Worm (Caenorhabditis elegans): Measurements from ENCODE around the gene ndus-8.

Gene ndus-8

DNA sequence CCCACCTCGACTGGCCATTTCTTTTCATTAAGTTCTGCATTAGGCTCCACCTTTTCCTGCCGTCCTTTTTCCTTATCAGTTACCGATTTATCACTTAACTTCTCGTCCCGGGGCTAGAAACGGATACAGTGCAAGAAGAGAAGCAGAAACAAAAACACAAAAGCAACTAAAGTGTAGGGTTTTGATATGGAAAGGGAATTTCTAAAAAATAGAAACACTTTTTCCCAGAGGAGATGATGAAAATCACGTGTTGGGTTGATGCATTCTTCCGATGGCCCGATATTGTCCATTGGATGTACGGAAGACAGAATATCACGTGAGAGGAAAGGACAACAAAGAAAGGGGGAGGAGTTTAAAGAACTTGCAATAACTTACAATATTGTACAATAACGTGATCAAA is 38.8 kb upstream of the ndus-8 start (continued):
- TF ChIP-seq ceh-91 (GFP tag; IDR thresholded peaks at IDR 0.05) (no peak), Y53G8AR.9 (GFP tag; conservative IDR thresholded peaks at IDR 0.05) (no peak), hmg-20 (GFP tag; IDR thresholded peaks at IDR 0.05) (no peak), cebp-2 (GFP tag; IDR thresholded peaks at IDR 0.05) (no peak), sdz-38 (tag; optimal IDR thresholded peaks at IDR 0.05) (no peak), nfya-1 (tag; optimal IDR thresholded peaks at IDR 0.05; ENCODE audit: borderline replicate concordance, insufficient read depth) (no peak), pbrm-1 (GFP tag; IDR thresholded peaks at IDR 0.05) (peak; percentile 37; the same call in 1 of the 2 replicates), nhr-90 (tag; optimal IDR thresholded peaks at IDR 0.05) (peak; percentile 8), nhr-80 (tag; optimal IDR thresholded peaks at IDR 0.05) (peak; percentile 52), ceh-79 (tag; optimal IDR thresholded peaks at IDR 0.05) (no peak), fkh-3 (tag; optimal IDR thresholded peaks at IDR 0.05) (no peak), somi-1 (GFP tag; optimal IDR thresholded peaks at IDR 0.05) (peak; percentile 59), snpc-4 (GFP tag; optimal IDR thresholded peaks at IDR 0.05) (no peak), snpc-4 (tag; optimal IDR thresholded peaks at IDR 0.05) (no peak), hlh-12 (tag; optimal IDR thresholded peaks at IDR 0.05) (no peak), snpc-1.3 (tag; optimal IDR thresholded peaks at IDR 0.05; ENCODE audit: insufficient read depth) (no peak), B0261.1 (tag; optimal IDR thresholded peaks at IDR 0.05) (no peak), ceh-40 (GFP tag; IDR thresholded peaks at IDR 0.05) (no peak), unc-62 (GFP tag; optimal IDR thresholded peaks at IDR 0.05) (no peak), lin-35 (GFP tag; optimal IDR thresholded peaks at IDR 0.05) (no peak), nfyb-1 (GFP tag; IDR thresholded peaks at IDR 0.05) (no peak), snpc-3.4 (tag; optimal IDR thresholded peaks at IDR 0.05) (no peak), B0019.2 (GFP tag; conservative IDR thresholded peaks at IDR 0.05) (no peak), ztf-18 (tag; optimal IDR thresholded peaks at IDR 0.05) (no peak)

- peak; percentile 39 for TF ChIP-seq tbp1 (GFP tag; optimal IDR thresholded peaks at IDR 0.05)
- peak; percentile 43; the same call in 1 of the 2 replicates for TF ChIP-seq dox-1 (GFP tag; IDR thresholded peaks at IDR 0.05)
- peak; percentile 46; the same call in 1 of the 2 replicates for TF ChIP-seq lin-26 (GFP tag; IDR thresholded peaks at IDR 0.05)
- TF ChIP-seq ekl-4 (GFP tag; IDR thresholded peaks at IDR 0.05): no peak
- TF ChIP-seq K12H6.12 (tag; optimal IDR thresholded peaks at IDR 0.05): peak; percentile 60
- 0 out of 2 replicates have a peak, but pooled peaks have one; percentile 52 for TF ChIP-seq pbrm-1 (GFP tag; IDR thresholded peaks at IDR 0.05)
- TF ChIP-seq let-526 (GFP tag; IDR thresholded peaks at IDR 0.05): 0 out of 2 replicates have a peak, but pooled peaks have one; percentile 46
- peak; percentile 74 for TF ChIP-seq attf-5 (GFP tag; optimal IDR thresholded peaks at IDR 0.05)
- TF ChIP-seq ceh-58 (GFP tag; IDR thresholded peaks at IDR 0.05): no peak
- TF ChIP-seq ztf-3 (GFP tag; optimal IDR thresholded peaks at IDR 0.05): no peak
- TF ChIP-seq hmg-1.2 (GFP tag; IDR thresholded peaks at IDR 0.05): peak; percentile 68
- no peak for TF ChIP-seq hlh-12 (tag; optimal IDR thresholded peaks at IDR 0.05)
- TF ChIP-seq ets-4 (GFP tag; optimal IDR thresholded peaks at IDR 0.05): peak; percentile 18
- no peak for TF ChIP-seq die-1 (tag; optimal IDR thresholded peaks at IDR 0.05)
- no peak for TF ChIP-seq Y95B8A.8 (GFP tag; IDR thresholded peaks at IDR 0.05)
- TF ChIP-seq nhr-80 (tag; optimal IDR thresholded peaks at IDR 0.05): peak; percentile 27
- TF ChIP-seq lin-54 (GFP tag; optimal IDR thresholded peaks at IDR 0.05): peak; percentile 20
- no peak for TF ChIP-seq pha-4 (tag; optimal IDR thresholded peaks at IDR 0.05)
- TF ChIP-seq let-607 (tag; optimal IDR thresholded peaks at IDR 0.05): no peak
- no peak; the same call in 1 of the 2 replicates for TF ChIP-seq cebp-1 (GFP tag; IDR thresholded peaks at IDR 0.05)
- peak; percentile 74 for TF ChIP-seq cebp-1 (tag; optimal IDR thresholded peaks at IDR 0.05)
- TF ChIP-seq attf-3 (GFP tag; conservative IDR thresholded peaks at IDR 0.05): 0 out of 2 replicates have a peak, but pooled peaks have one; percentile 16
- TF ChIP-seq fkh-3 (tag; optimal IDR thresholded peaks at IDR 0.05): no peak
- TF ChIP-seq F55B11.4 (tag; optimal IDR thresholded peaks at IDR 0.05; ENCODE audit: borderline replicate concordance, insufficient read depth): no peak
- no peak for TF ChIP-seq Y53F4B.3 (GFP tag; IDR thresholded peaks at IDR 0.05)
- peak; percentile 68 for TF ChIP-seq nfyb-1 (GFP tag; IDR thresholded peaks at IDR 0.05)
- no peak for TF ChIP-seq snpc-1.1 (tag; optimal IDR thresholded peaks at IDR 0.05; ENCODE audit: insufficient read depth)
- no peak for TF ChIP-seq aptf-3 (GFP tag; IDR thresholded peaks at IDR 0.05)
- TF ChIP-seq F37B4.10 (GFP tag; IDR thresholded peaks at IDR 0.05): no peak
Measured at ce11 chrIII:7272088-7272487, 38.1 kb upstream of the ndus-8 start.

Data from whole organism, young adult.